Worm (Caenorhabditis elegans): ENCODE results near the gene fkh-6.

ce11 chrII:4378195-4378594 is 5.0 kb downstream of the fkh-6 start, which contains the start of gene B0286.1:
- TF ChIP-seq nfya-1 (tag; optimal IDR thresholded peaks at IDR 0.05) (no peak), fkh-10 (GFP tag; optimal IDR thresholded peaks at IDR 0.05) (no peak), hlh-30 (tag; optimal IDR thresholded peaks at IDR 0.05; ENCODE audit: insufficient read depth) (no peak), nhr-11 (tag; optimal IDR thresholded peaks at IDR 0.05) (no peak)
